Worm (Caenorhabditis elegans) whole organism, L2 larva: ENCODE results near the gene lido-8.

Experiments
- C34F6.9 ChIP-seq: fragments of 150-350 bp; optimal IDR thresholded peaks from 2 replicates; lab custom pipeline; 2014; ENCODE audit warnings: missing biosample characterization, missing genetic modification characterization
- Y55F3AM.14 ChIP-seq: fragments of 200-800 bp; sonication (Bioruptor generic); optimal IDR thresholded peaks from 2 replicates; lab custom pipeline; 2018; ENCODE audit warnings: mild to moderate bottlenecking, missing genetic modification characterization, missing compliant biosample characterization
- aly-2 ChIP-seq: fragments of 150-350 bp; optimal IDR thresholded peaks from 2 replicates; lab custom pipeline; 2014; ENCODE audit warnings: missing biosample characterization, missing genetic modification characterization
- ama-1 ChIP-seq: fragments of 150-350 bp; optimal IDR thresholded peaks from 2 replicates; lab custom pipeline; 2018; ENCODE audit warnings: inconsistent platforms
- blmp-1 ChIP-seq: sonication (generic microtip); optimal IDR thresholded peaks from 2 replicates; lab custom pipeline; 2017; ENCODE audit warnings: missing genetic modification characterization, mild to moderate bottlenecking, missing compliant biosample characterization, antibody characterized with exemption, moderate library complexity; ENCODE audit not compliant: insufficient read depth
- ceh-16 ChIP-seq: fragments of 150-350 bp; optimal IDR thresholded peaks from 2 replicates; lab custom pipeline; 2014; ENCODE audit warnings: missing biosample characterization, missing genetic modification characterization
- ceh-82 ChIP-seq: fragments of 150-350 bp; optimal IDR thresholded peaks from 2 replicates; lab custom pipeline; 2014; ENCODE audit warnings: missing biosample characterization, missing genetic modification characterization
- egl-27 ChIP-seq: sonication (generic microtip); optimal IDR thresholded peaks from 3 replicates; lab custom pipeline; 2017; ENCODE audit warnings: missing biosample characterization, missing genetic modification reagents, missing genetic modification characterization
- elt-1 ChIP-seq: fragments of 150-350 bp; optimal IDR thresholded peaks from 2 replicates; lab custom pipeline; 2014; ENCODE audit warnings: missing biosample characterization, missing genetic modification characterization
- elt-3 ChIP-seq: sonication (generic microtip); optimal IDR thresholded peaks from 2 replicates; lab custom pipeline; 2017; ENCODE audit warnings: missing biosample characterization, missing genetic modification characterization
- fos-1 ChIP-seq: fragments of 150-350 bp; optimal IDR thresholded peaks from 2 replicates; lab custom pipeline; 2014; ENCODE audit warnings: missing biosample characterization, missing genetic modification characterization
- gmeb-1 ChIP-seq: fragments of 150-350 bp; optimal IDR thresholded peaks from 2 replicates; lab custom pipeline; 2014; ENCODE audit warnings: missing biosample characterization, missing genetic modification characterization
- lin-13 ChIP-seq: fragments of 150-350 bp; optimal IDR thresholded peaks from 2 replicates; lab custom pipeline; 2014; ENCODE audit warnings: missing biosample characterization, missing genetic modification reagents, missing genetic modification characterization
- lin-39 ChIP-seq: fragments of 150-350 bp; optimal IDR thresholded peaks from 2 replicates; lab custom pipeline; 2014; ENCODE audit warnings: missing biosample characterization, missing genetic modification reagents, missing genetic modification characterization
- lsy-2 ChIP-seq, 2 experiments: fragments of 150-350 bp in 1 of 2; sonication (generic microtip) in 1 of 2; optimal IDR thresholded peaks; 2 replicates each; lab custom pipeline; 2014 to 2017; ENCODE audit warnings: missing biosample characterization in 2 of 2, missing genetic modification characterization in 2 of 2
- nhr-10 ChIP-seq: sonication (generic microtip); optimal IDR thresholded peaks from 2 replicates; lab custom pipeline; 2017; ENCODE audit warnings: missing biosample characterization, missing genetic modification characterization
- nhr-11 ChIP-seq: fragments of 150-350 bp; optimal IDR thresholded peaks from 2 replicates; lab custom pipeline; 2014; ENCODE audit warnings: missing biosample characterization, missing genetic modification characterization
- nhr-12 ChIP-seq: fragments of 150-350 bp; optimal IDR thresholded peaks from 2 replicates; lab custom pipeline; 2014; ENCODE audit warnings: missing biosample characterization, missing genetic modification characterization
- nhr-129 ChIP-seq: fragments of 150-350 bp; optimal IDR thresholded peaks from 2 replicates; lab custom pipeline; 2014; ENCODE audit warnings: missing biosample characterization, missing genetic modification characterization
- nhr-21 ChIP-seq: fragments of 150-350 bp; optimal IDR thresholded peaks from 2 replicates; lab custom pipeline; 2014; ENCODE audit warnings: missing biosample characterization, missing genetic modification characterization
- nhr-23 ChIP-seq: fragments of 150-350 bp; optimal IDR thresholded peaks from 2 replicates; lab custom pipeline; 2014; ENCODE audit warnings: missing biosample characterization, missing genetic modification reagents, missing genetic modification characterization
- nhr-237 ChIP-seq: fragments of 150-350 bp; optimal IDR thresholded peaks from 2 replicates; lab custom pipeline; 2014; ENCODE audit warnings: missing biosample characterization, missing genetic modification characterization
- nhr-77 ChIP-seq: fragments of 150-350 bp; optimal IDR thresholded peaks from 2 replicates; lab custom pipeline; 2014; ENCODE audit warnings: missing biosample characterization, missing genetic modification characterization
- skn-1 ChIP-seq: sonication (generic microtip); optimal IDR thresholded peaks from 2 replicates; lab custom pipeline; 2017; ENCODE audit warnings: missing biosample characterization, missing genetic modification characterization
- sma-3 ChIP-seq: sonication (generic microtip); optimal IDR thresholded peaks from 2 replicates; lab custom pipeline; 2016; ENCODE audit warnings: missing genetic modification reagents, missing genetic modification characterization, missing compliant biosample characterization
- snpc-4 ChIP-seq: fragments of 150-350 bp; optimal IDR thresholded peaks from 2 replicates; lab custom pipeline; 2014; ENCODE audit warnings: missing biosample characterization, missing genetic modification characterization
- unc-39 ChIP-seq: fragments of 150-350 bp; optimal IDR thresholded peaks from 2 replicates; lab custom pipeline; 2014; ENCODE audit warnings: missing biosample characterization, missing genetic modification characterization
- zag-1 ChIP-seq: fragments of 150-350 bp; optimal IDR thresholded peaks from 2 replicates; lab custom pipeline; 2014; ENCODE audit warnings: missing biosample characterization, missing genetic modification characterization
- ztf-1 ChIP-seq: fragments of 200-800 bp; sonication (Bioruptor generic); conservative IDR thresholded peaks from 2 replicates; pipeline ENCODE4 v1.3.6; 2022; ENCODE audit warnings: missing genetic modification characterization, missing compliant biosample characterization
- ztf-11 ChIP-seq: sonication (generic microtip); optimal IDR thresholded peaks from 2 replicates; lab custom pipeline; 2017; ENCODE audit warnings: missing biosample characterization, missing genetic modification characterization
- ztf-4 ChIP-seq: fragments of 150-350 bp; optimal IDR thresholded peaks from 2 replicates; lab custom pipeline; 2014; ENCODE audit warnings: missing biosample characterization, missing genetic modification characterization

lido-8 gene

DNA sequence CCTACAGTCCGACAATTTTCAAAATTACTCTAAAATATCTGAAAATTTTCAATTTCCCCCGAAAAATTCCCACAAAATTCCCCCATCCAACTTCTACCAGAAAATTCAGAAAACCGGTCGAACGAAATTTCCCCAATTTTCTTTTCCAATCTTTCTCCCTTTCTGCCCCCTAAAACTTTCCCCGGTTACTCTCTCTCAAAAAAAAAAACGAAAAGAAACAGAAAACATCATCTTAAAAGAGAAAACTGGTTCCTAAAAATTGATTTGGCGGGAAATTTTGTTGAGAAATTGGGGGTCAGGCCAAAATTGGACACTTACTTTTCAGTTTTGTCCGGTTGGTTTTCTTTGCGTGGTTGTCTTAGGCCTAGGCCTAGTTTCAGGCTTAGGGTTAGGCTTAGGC, 19.2 kb upstream of the lido-8 start:
- TF ChIP-seq blmp-1 (tag; lab: Kevin White, UChicago) (peak; percentile 75), ztf-11 (no peak)

ce11 chrII:2979061-2979460, 17.8 kb upstream of the lido-8 start:
- no peak for TF ChIP-seq nhr-77
- TF ChIP-seq nhr-237: no peak
- TF ChIP-seq blmp-1 (tag; lab: Kevin White, UChicago): no peak
- TF ChIP-seq ama-1 (lab: Kevin White, UChicago): no peak
- no peak for TF ChIP-seq C34F6.9 (tag; lab: Kevin White, UChicago)
- no peak for TF ChIP-seq nhr-11 (tag; lab: Kevin White, UChicago)
- no peak for TF ChIP-seq skn-1 (tag; lab: Kevin White, UChicago)
- no peak for TF ChIP-seq sma-3
- no peak for TF ChIP-seq elt-1
- TF ChIP-seq fos-1 (tag; lab: Kevin White, UChicago): no peak
- no peak for TF ChIP-seq nhr-12 (tag; lab: Kevin White, UChicago)
- TF ChIP-seq ceh-16 (tag; lab: Kevin White, UChicago): no peak
- TF ChIP-seq gmeb-1 (tag; lab: Kevin White, UChicago): no peak
- TF ChIP-seq snpc-4: no peak
- TF ChIP-seq ceh-82 (tag; lab: Kevin White, UChicago): no peak

DNA sequence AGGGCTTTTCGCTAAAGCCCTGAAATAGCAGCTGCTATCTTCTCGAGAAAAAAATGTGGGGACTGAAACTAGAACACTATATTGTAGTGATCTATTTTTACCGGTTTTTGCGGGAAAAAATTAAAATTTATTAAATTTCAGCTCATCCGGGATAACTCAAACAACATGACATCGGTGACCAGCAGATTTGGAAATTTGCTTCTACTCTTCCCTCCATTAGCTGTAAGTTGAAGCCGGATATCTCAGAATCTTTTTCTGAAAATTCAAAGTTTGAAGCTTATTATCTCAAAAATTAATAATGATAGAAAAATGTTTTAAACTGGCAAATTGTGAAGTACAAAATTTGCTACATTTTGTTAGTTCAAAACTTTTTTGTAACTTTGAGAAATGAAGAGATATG, 12.4 kb upstream of the lido-8 start:
- TF ChIP-seq fos-1 (tag; lab: Kevin White, UChicago) (no peak), ztf-4 (tag; lab: Kevin White, UChicago) (no peak), lin-13 (no peak), nhr-21 (tag; lab: Kevin White, UChicago) (no peak), ztf-11 (no peak), Y55F3AM.14 (GFP tag; lab: Kevin White, UChicago) (no peak), lin-39 (no peak), ceh-82 (tag; lab: Kevin White, UChicago) (no peak), snpc-4 (no peak)

ce11 chrII:2985446-2985845, 11.4 kb upstream of the lido-8 start:
- TF ChIP-seq lsy-2 (tag; optimal IDR thresholded peaks at IDR 0.05; lab: Kevin White, UChicago) (no peak), zag-1 (tag; lab: Kevin White, UChicago) (no peak), lin-39 (no peak), aly-2 (tag; lab: Kevin White, UChicago) (no peak), skn-1 (tag; lab: Kevin White, UChicago) (no peak), nhr-129 (tag; lab: Kevin White, UChicago) (no peak), nhr-237 (no peak), nhr-10 (tag; lab: Kevin White, UChicago) (no peak)
- TF ChIP-seq, all 48 proteins: peak for 0

ce11 chrII:2985935-2986498, 10.8 kb upstream of the lido-8 start:
- TF ChIP-seq blmp-1 (tag; lab: Kevin White, UChicago): no peak
- TF ChIP-seq lin-39: no peak
- TF ChIP-seq egl-27 (tag; lab: Kevin White, UChicago): no peak
- TF ChIP-seq, all 48 proteins: peak for 0

ce11 chrII:2987122-2987556, 9.7 kb upstream of the lido-8 start:
- TF ChIP-seq fos-1 (tag; lab: Kevin White, UChicago) (no peak), nhr-77 (no peak), ama-1 (lab: Kevin White, UChicago) (no peak), nhr-23 (tag; lab: Kevin White, UChicago) (no peak), Y55F3AM.14 (GFP tag; lab: Kevin White, UChicago) (peak; percentile 22), ztf-1 (GFP tag; lab: Robert Waterston, UW) (no peak), unc-39 (tag; lab: Kevin White, UChicago) (no peak), snpc-4 (peak; percentile 52), elt-3 (tag; lab: Kevin White, UChicago) (no peak), lin-13 (peak; percentile 3)
